Fruit fly (Drosophila melanogaster) whole organism, embryonic: ENCODE data around the gene asf1.

Source experiments
- Asciz ChIP-seq: fragments of 200-800 bp; sonication (Bioruptor generic); optimal IDR thresholded peaks from 2 replicates; lab custom pipeline; 2017; ENCODE audit warnings: missing biosample characterization, mild to moderate bottlenecking, missing genetic modification characterization, missing genetic modification reagents
- BEAF-32 ChIP-seq: fragments of 200-800 bp; sonication (Bioruptor generic); optimal IDR thresholded peaks from 3 replicates; lab custom pipeline; 2017; ENCODE audit warnings: missing biosample characterization, missing genetic modification characterization, mild to moderate bottlenecking, moderate library complexity, missing genetic modification reagents
- C15 ChIP-seq: fragments of 200-800 bp; sonication (Bioruptor generic); IDR thresholded peaks from 3 replicates; pipeline ENCODE4 v1.3.6; 2022; ENCODE audit warnings: missing biosample characterization, missing genetic modification characterization
- CG11085 ChIP-seq: fragments of 200-800 bp; sonication (Bioruptor generic); IDR thresholded peaks from 2 replicates; pipeline ENCODE4 v1.3.6; 2022; ENCODE audit warnings: missing biosample characterization, missing genetic modification characterization
- CG12219 ChIP-seq: fragments of 200-800 bp; sonication (Bioruptor generic); optimal IDR thresholded peaks from 3 replicates; lab custom pipeline; 2018; ENCODE audit warnings: missing biosample characterization, mild to moderate bottlenecking, missing genetic modification characterization
- CG13296 ChIP-seq: fragments of 200-800 bp; sonication (Bioruptor generic); optimal IDR thresholded peaks from 3 replicates; lab custom pipeline; 2018; ENCODE audit warnings: missing biosample characterization, mild to moderate bottlenecking, missing genetic modification characterization
- CG15073 ChIP-seq: fragments of 200-800 bp; sonication (Bioruptor generic); optimal IDR thresholded peaks from 2 replicates; lab custom pipeline; 2016; ENCODE audit warnings: missing biosample characterization, missing genetic modification characterization
- CG17328 ChIP-seq: fragments of 200-800 bp; sonication (Bioruptor generic); IDR thresholded peaks from 2 replicates; pipeline ENCODE4 v1.3.6; 2022; ENCODE audit warnings: missing biosample characterization, missing genetic modification characterization
- CG17829 ChIP-seq: fragments of 200-800 bp; optimal IDR thresholded peaks from 2 replicates; lab custom pipeline; 2019; ENCODE audit warnings: missing biosample characterization, mild to moderate bottlenecking, missing genetic modification characterization, moderate library complexity
- CG18599 ChIP-seq: fragments of 200-800 bp; sonication (Bioruptor generic); optimal IDR thresholded peaks from 3 replicates; lab custom pipeline; 2017; ENCODE audit warnings: missing biosample characterization, missing genetic modification characterization, mild to moderate bottlenecking, moderate library complexity, missing genetic modification reagents
- CG2875 ChIP-seq: fragments of 200-800 bp; sonication (Bioruptor generic); optimal IDR thresholded peaks from 2 replicates; lab custom pipeline; 2017; ENCODE audit warnings: missing biosample characterization, mild to moderate bottlenecking, missing genetic modification characterization, missing genetic modification reagents
- CG31441 ChIP-seq: fragments of 200-800 bp; sonication (Bioruptor generic); IDR thresholded peaks from 2 replicates; pipeline ENCODE4 v1.3.6; 2022; ENCODE audit warnings: missing biosample characterization, missing genetic modification characterization
- CG32767 ChIP-seq: fragments of 200-800 bp; sonication (Bioruptor generic); IDR thresholded peaks from 2 replicates; pipeline ENCODE4 v1.3.6; 2022; ENCODE audit warnings: missing biosample characterization, missing genetic modification characterization
- CG3847 ChIP-seq: fragments of 200-800 bp; sonication (Bioruptor generic); IDR thresholded peaks from 2 replicates; pipeline ENCODE4 v1.3.6; 2022; ENCODE audit warnings: missing biosample characterization, missing genetic modification characterization
- CG7271 ChIP-seq: fragments of 200-800 bp; sonication (Bioruptor generic); optimal IDR thresholded peaks from 2 replicates; lab custom pipeline; 2018; ENCODE audit warnings: missing biosample characterization, mild to moderate bottlenecking, missing genetic modification characterization, moderate library complexity
- CG8281 ChIP-seq: fragments of 200-800 bp; sonication (Bioruptor generic); optimal IDR thresholded peaks from 2 replicates; lab custom pipeline; 2018; ENCODE audit warnings: missing biosample characterization, mild to moderate bottlenecking, missing genetic modification characterization, moderate library complexity
- CG8924 ChIP-seq: fragments of 200-800 bp; optimal IDR thresholded peaks from 3 replicates; lab custom pipeline; 2019; ENCODE audit warnings: missing biosample characterization, mild to moderate bottlenecking, missing genetic modification characterization, moderate library complexity
- Dbx ChIP-seq: fragments of 200-800 bp; sonication (Bioruptor generic); IDR thresholded peaks from 3 replicates; pipeline ENCODE4 v1.3.6; 2022; ENCODE audit warnings: missing biosample characterization, missing genetic modification characterization
- Dip2 ChIP-seq: fragments of 200-800 bp; sonication (Bioruptor generic); IDR thresholded peaks from 2 replicates; pipeline ENCODE4 v1.3.6; 2022; ENCODE audit warnings: missing biosample characterization, missing genetic modification characterization
- ERR ChIP-seq: fragments of 200-800 bp; sonication (Bioruptor generic); optimal IDR thresholded peaks from 2 replicates; lab custom pipeline; 2016; ENCODE audit warnings: missing biosample characterization, missing genetic modification characterization
- Ets65A ChIP-seq: fragments of 200-800 bp; sonication (Bioruptor generic); peaks from one replicate; lab custom pipeline; 2016; ENCODE audit warnings: missing biosample characterization, missing genetic modification characterization
- HLH3B ChIP-seq: fragments of 200-800 bp; sonication (Bioruptor generic); IDR thresholded peaks from 2 replicates; pipeline ENCODE4 v1.3.6; 2022; ENCODE audit warnings: missing biosample characterization, missing genetic modification characterization
- HmgZ ChIP-seq: fragments of 200-800 bp; sonication (Bioruptor generic); optimal IDR thresholded peaks from 2 replicates; lab custom pipeline; 2018; ENCODE audit warnings: missing biosample characterization, mild to moderate bottlenecking, missing genetic modification characterization
- Jarid2 ChIP-seq: fragments of 200-800 bp; sonication (Bioruptor generic); optimal IDR thresholded peaks from 3 replicates; lab custom pipeline; 2017; ENCODE audit warnings: mild to moderate bottlenecking, missing biosample characterization, missing genetic modification reagents, missing genetic modification characterization
- Kr ChIP-seq: fragments of 200-800 bp; sonication (Bioruptor generic); optimal IDR thresholded peaks from 2 replicates; lab custom pipeline; 2017; ENCODE audit warnings: missing biosample characterization, mild to moderate bottlenecking, missing genetic modification characterization
- Lim3 ChIP-seq: fragments of 200-800 bp; sonication (Bioruptor generic); IDR thresholded peaks from 2 replicates; pipeline ENCODE4 v1.3.6; 2022; ENCODE audit warnings: missing biosample characterization, missing genetic modification characterization
- PHDP ChIP-seq: fragments of 200-800 bp; sonication (Bioruptor generic); optimal IDR thresholded peaks from 3 replicates; lab custom pipeline; 2018; ENCODE audit warnings: missing biosample characterization, mild to moderate bottlenecking, missing genetic modification characterization, moderate library complexity
- Poxn ChIP-seq: fragments of 200-800 bp; sonication (Bioruptor generic); IDR thresholded peaks from 2 replicates; pipeline ENCODE4 v1.3.6; 2022; ENCODE audit warnings: missing biosample characterization, missing genetic modification characterization
- Rfx ChIP-seq: fragments of 200-800 bp; sonication (Bioruptor generic); IDR thresholded peaks from 2 replicates; pipeline ENCODE4 v1.3.6; 2022; ENCODE audit warnings: missing biosample characterization, missing genetic modification characterization
- Sry-β ChIP-seq: fragments of 200-800 bp; sonication (Bioruptor generic); optimal IDR thresholded peaks from 2 replicates; lab custom pipeline; 2018; ENCODE audit warnings: missing biosample characterization, mild to moderate bottlenecking, missing genetic modification characterization, moderate library complexity
- Ssrp ChIP-seq: fragments of 200-800 bp; sonication (Bioruptor generic); optimal IDR thresholded peaks from 2 replicates; lab custom pipeline; 2018; ENCODE audit warnings: missing biosample characterization, mild to moderate bottlenecking, missing genetic modification characterization, moderate library complexity
- al ChIP-seq: fragments of 200-800 bp; sonication (Bioruptor generic); IDR thresholded peaks from 2 replicates; pipeline ENCODE4 v1.3.6; 2022; ENCODE audit warnings: missing biosample characterization, missing genetic modification characterization
- ash1 ChIP-seq: fragments of 200-800 bp; sonication (Bioruptor generic); optimal IDR thresholded peaks from 2 replicates; lab custom pipeline; 2018; ENCODE audit warnings: missing biosample characterization, mild to moderate bottlenecking, missing genetic modification characterization
- bab2 ChIP-seq: fragments of 200-800 bp; sonication (Bioruptor generic); optimal IDR thresholded peaks from 2 replicates; lab custom pipeline; 2016; ENCODE audit warnings: missing biosample characterization, missing genetic modification characterization
- bbx ChIP-seq: fragments of 200-800 bp; sonication (Bioruptor generic); IDR thresholded peaks from 2 replicates; pipeline ENCODE4 v1.3.6; 2022; ENCODE audit warnings: missing biosample characterization, missing genetic modification characterization; ENCODE audit not compliant: partially characterized antibody
- cato ChIP-seq: fragments of 200-800 bp; sonication (Bioruptor generic); optimal IDR thresholded peaks from 2 replicates; lab custom pipeline; 2016; ENCODE audit warnings: missing biosample characterization, missing genetic modification characterization, borderline replicate concordance
- dmrt99B ChIP-seq: fragments of 200-800 bp; sonication (Bioruptor generic); optimal IDR thresholded peaks from 2 replicates; lab custom pipeline; 2018; ENCODE audit warnings: missing biosample characterization, mild to moderate bottlenecking, missing genetic modification characterization, moderate library complexity
- jumu ChIP-seq: fragments of 200-800 bp; sonication (Bioruptor generic); optimal IDR thresholded peaks from 3 replicates; lab custom pipeline; 2016; ENCODE audit warnings: missing biosample characterization, missing genetic modification characterization
- so ChIP-seq: fragments of 200-800 bp; sonication (Bioruptor generic); IDR thresholded peaks from 3 replicates; pipeline ENCODE4 v1.3.6; 2022; ENCODE audit warnings: missing biosample characterization, missing genetic modification characterization
- sug ChIP-seq: fragments of 200-800 bp; optimal IDR thresholded peaks from 2 replicates; lab custom pipeline; 2019; ENCODE audit warnings: missing biosample characterization, mild to moderate bottlenecking, missing genetic modification characterization, moderate library complexity
- tup ChIP-seq: fragments of 200-800 bp; sonication (Bioruptor generic); optimal IDR thresholded peaks from 2 replicates; lab custom pipeline; 2016; ENCODE audit warnings: missing biosample characterization, mild to moderate bottlenecking, missing genetic modification characterization, moderate library complexity

Gene asf1

dm6 chr3L:19575650-19576049 lies 43.0 kb upstream of the asf1 start (continued):
- TF ChIP-seq ash1 (GFP tag; lab: Kevin White, UChicago) (no peak), CG17829 (no peak), Poxn (no peak), Kr (GFP tag; lab: Kevin White, UChicago) (no peak), C15 (GFP tag; lab: Robert Waterston, UW) (no peak), Lim3 (GFP tag; lab: Robert Waterston, UW) (no peak), Rfx (GFP tag; lab: Robert Waterston, UW) (peak; percentile 18; the same call in 1 of the 2 replicates), CG7271 (tag; lab: Kevin White, UChicago) (no peak), CG17328 (GFP tag; lab: Robert Waterston, UW) (no peak), dmrt99B (tag; lab: Kevin White, UChicago) (peak; percentile 49), CG32767 (peak; percentile 28; the same call in 1 of the 2 replicates), bbx (GFP tag; lab: Robert Waterston, UW) (no peak), Jarid2 (no peak), ERR (no peak), CG15073 (GFP tag; lab: Kevin White, UChicago) (no peak), Dbx (GFP tag; lab: Robert Waterston, UW) (no peak), HLH3B (GFP tag; lab: Robert Waterston, UW) (no peak), Asciz (GFP tag; lab: Kevin White, UChicago) (peak; percentile 57), sug (tag; lab: Kevin White, UChicago) (peak; percentile 40), Sry-β (peak; percentile 26), CG31441 (GFP tag; lab: Robert Waterston, UW) (no peak), CG13296 (GFP tag; lab: Kevin White, UChicago) (no peak), PHDP (tag; lab: Kevin White, UChicago) (peak; percentile 55), CG3847 (GFP tag; lab: Robert Waterston, UW) (no peak), CG8924 (peak; percentile 21), so (GFP tag; lab: Robert Waterston, UW) (0 out of 3 replicates have a peak, but pooled peaks have one; percentile 38), tup (no peak), CG11085 (GFP tag; lab: Robert Waterston, UW) (no peak), CG18599 (GFP tag; lab: Kevin White, UChicago) (peak; percentile 28), jumu (GFP tag; lab: Kevin White, UChicago) (no peak), HmgZ (no peak), al (no peak), Ssrp (tag; lab: Kevin White, UChicago) (no peak), BEAF-32 (GFP tag; lab: Kevin White, UChicago) (no peak), CG2875 (GFP tag; lab: Kevin White, UChicago) (peak; percentile 79), CG12219 (GFP tag; lab: Kevin White, UChicago) (peak; percentile 44), bab2 (GFP tag; lab: Kevin White, UChicago) (peak; percentile 66), Dip2 (GFP tag; lab: Robert Waterston, UW) (no peak)

DNA sequence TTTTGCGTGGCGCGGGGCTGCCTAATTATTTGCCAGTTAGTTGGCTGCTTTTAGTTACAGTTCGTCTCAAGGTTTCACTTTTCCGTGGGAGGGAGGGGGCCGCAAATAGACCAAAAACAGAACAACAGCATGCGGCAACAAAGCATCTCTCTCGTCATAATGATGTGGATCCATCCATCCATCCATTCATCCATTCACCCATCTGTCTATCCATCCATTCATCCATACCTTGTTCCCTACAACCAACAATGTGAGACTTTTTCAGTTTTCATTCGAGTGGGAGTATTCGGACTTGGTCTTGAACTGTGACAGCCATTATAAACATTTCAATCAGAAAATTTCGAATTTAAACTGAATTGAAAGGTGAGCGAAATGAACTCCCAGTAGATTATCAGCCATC lies 39.3 kb upstream of the asf1 start:
- no peak for TF ChIP-seq cato
- no peak for TF ChIP-seq ERR
- peak; percentile 16 for TF ChIP-seq Ets65A (GFP tag; lab: Kevin White, UChicago)
- peak; percentile 98 for TF ChIP-seq CG8281 (tag; lab: Kevin White, UChicago)
- TF ChIP-seq, all 482 proteins: peak for 2
